Fruit fly (Drosophila melanogaster): ENCODE data around the gene RpS19a.

RpS19a gene

dm6 chrX:16669849-16670248 lies 32.2 kb downstream of the RpS19a start:
- TF ChIP-seq Rel (GFP tag; optimal IDR thresholded peaks at IDR 0.05) (no peak), Rel (tag; optimal IDR thresholded peaks at IDR 0.05) (peak; percentile 72), Mio (GFP tag; optimal IDR thresholded peaks at IDR 0.05) (no peak), Dif (GFP tag; optimal IDR thresholded peaks at IDR 0.05; ENCODE audit: partially characterized antibody) (no peak), ey (GFP tag; optimal IDR thresholded peaks at IDR 0.05) (no peak), GATAd (GFP tag; optimal IDR thresholded peaks at IDR 0.05) (no peak), Hr78 (GFP tag; optimal IDR thresholded peaks at IDR 0.05) (no peak), Dfd (GFP tag; optimal IDR thresholded peaks at IDR 0.05) (no peak)

DNA sequence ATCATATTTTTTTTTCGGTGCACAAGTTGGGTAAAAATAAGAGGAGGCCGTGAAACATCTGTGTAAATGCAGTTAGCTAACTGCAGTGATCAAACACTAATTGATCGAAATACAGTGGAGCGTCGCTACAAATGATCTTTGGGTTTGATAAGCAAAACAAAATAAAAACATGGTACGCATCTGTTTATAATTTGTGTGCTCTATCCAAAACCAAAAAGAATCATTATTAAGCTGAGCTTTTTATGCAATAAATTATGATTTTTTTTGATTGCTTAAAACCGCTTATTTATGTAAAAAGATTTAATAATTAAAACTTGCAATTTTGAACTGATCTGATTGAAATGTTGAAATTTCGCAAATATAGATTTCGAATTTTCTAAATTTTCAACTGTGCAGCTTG lies 32.6 kb downstream of the RpS19a start:
- TF ChIP-seq sage (GFP tag; optimal IDR thresholded peaks at IDR 0.05) (no peak), Hr78 (GFP tag; optimal IDR thresholded peaks at IDR 0.05) (no peak), lola (GFP tag; optimal IDR thresholded peaks at IDR 0.05) (no peak), woc (GFP tag; optimal IDR thresholded peaks at IDR 0.05) (no peak), GATAd (GFP tag; optimal IDR thresholded peaks at IDR 0.05) (no peak)

dm6 chrX:16670691-16671481 lies 33.2 kb downstream of the RpS19a start:
- TF ChIP-seq tai (GFP tag; optimal IDR thresholded peaks at IDR 0.05) (no peak), Mio (GFP tag; optimal IDR thresholded peaks at IDR 0.05) (no peak), dsf (GFP tag; optimal IDR thresholded peaks at IDR 0.05; ENCODE audit: borderline replicate concordance) (no peak), fru (GFP tag; optimal IDR thresholded peaks at IDR 0.05) (peak; percentile 14), sage (GFP tag; optimal IDR thresholded peaks at IDR 0.05) (no peak), h (GFP tag; optimal IDR thresholded peaks at IDR 0.05) (no peak), psq (GFP tag; optimal IDR thresholded peaks at IDR 0.05) (no peak), woc (GFP tag; optimal IDR thresholded peaks at IDR 0.05) (no peak), Hnf4 (GFP tag; optimal IDR thresholded peaks at IDR 0.05) (no peak), Dif (GFP tag; optimal IDR thresholded peaks at IDR 0.05; ENCODE audit: partially characterized antibody) (no peak), CG32264 (GFP tag; optimal IDR thresholded peaks at IDR 0.05) (no peak), brk (GFP tag; optimal IDR thresholded peaks at IDR 0.05) (no peak), Hr78 (GFP tag; optimal IDR thresholded peaks at IDR 0.05) (no peak), Hr83 (GFP tag; optimal IDR thresholded peaks at IDR 0.05; ENCODE audit: poor library complexity, severe bottlenecking) (no peak), rgr (GFP tag; optimal IDR thresholded peaks at IDR 0.05) (peak; percentile 30), dl (GFP tag; optimal IDR thresholded peaks at IDR 0.05; ENCODE audit: insufficient read depth in 1 of 2, partially characterized antibody in 2 of 2) (no peak), lola (GFP tag; optimal IDR thresholded peaks at IDR 0.05) (no peak), Dfd (GFP tag; optimal IDR thresholded peaks at IDR 0.05) (no peak), GATAd (GFP tag; optimal IDR thresholded peaks at IDR 0.05) (no peak), Rel (GFP tag; optimal IDR thresholded peaks at IDR 0.05) (no peak), Rel (tag; optimal IDR thresholded peaks at IDR 0.05) (no peak), CrebA (GFP tag; optimal IDR thresholded peaks at IDR 0.05; ENCODE audit: borderline replicate concordance) (no peak), Vsx2 (GFP tag; optimal IDR thresholded peaks at IDR 0.05; ENCODE audit: partially characterized antibody) (no peak), HLH106 (tag; optimal IDR thresholded peaks at IDR 0.05) (peak; percentile 9), OdsH (GFP tag; optimal IDR thresholded peaks at IDR 0.05) (peak; percentile 32)

DNA sequence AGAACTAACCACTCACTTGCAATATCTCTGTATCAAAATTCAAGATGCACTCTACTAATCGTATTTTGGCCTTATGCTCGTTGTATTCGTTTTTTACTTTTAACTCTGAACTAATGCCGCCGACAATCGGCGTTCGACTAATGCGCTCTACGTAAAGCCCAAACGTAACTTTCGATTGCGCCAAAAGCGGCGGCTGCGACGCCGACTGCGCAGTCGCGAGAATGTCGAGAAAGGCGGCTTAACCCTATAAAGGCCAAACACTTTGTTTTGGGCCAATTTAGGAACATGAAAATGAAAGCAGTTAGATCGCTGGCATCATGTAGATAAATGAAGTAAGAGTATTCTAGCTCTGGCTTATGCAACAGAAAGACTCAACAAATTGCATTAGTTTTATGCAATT lies 35.2 kb downstream of the RpS19a start:
- TF ChIP-seq h (GFP tag; optimal IDR thresholded peaks at IDR 0.05) (no peak), lola (GFP tag; optimal IDR thresholded peaks at IDR 0.05) (no peak), fru (GFP tag; optimal IDR thresholded peaks at IDR 0.05) (no peak), Myc (optimal IDR thresholded peaks at IDR 0.05) (no peak), usp (GFP tag; optimal IDR thresholded peaks at IDR 0.05) (no peak), dmrt93B (GFP tag; optimal IDR thresholded peaks at IDR 0.05) (no peak), jim (GFP tag; optimal IDR thresholded peaks at IDR 0.05) (no peak), Abd-B (GFP tag; optimal IDR thresholded peaks at IDR 0.05) (no peak), CG9705 (GFP tag; optimal IDR thresholded peaks at IDR 0.05) (no peak), Hr83 (GFP tag; optimal IDR thresholded peaks at IDR 0.05; ENCODE audit: poor library complexity, severe bottlenecking) (no peak)

Measured in whole organism, wandering third instar larva.